Worm (Caenorhabditis elegans): ENCODE measurements around the gene cpf-2.

ce11 chrIII:13298722-13299431, 30.2 kb upstream of the cpf-2 start, which contains the start of gene pgm-2:
- TF ChIP-seq nhr-12 (tag; optimal IDR thresholded peaks at IDR 0.05), result no peak
- TF ChIP-seq pha-4 (tag; optimal IDR thresholded peaks at IDR 0.05), result no peak
- no peak for TF ChIP-seq nhr-237 (tag; optimal IDR thresholded peaks at IDR 0.05)
- TF ChIP-seq ces-1 (GFP tag; optimal IDR thresholded peaks at IDR 0.05), result no peak
- TF ChIP-seq ceh-83 (GFP tag; optimal IDR thresholded peaks at IDR 0.05), result no peak
- no peak for TF ChIP-seq drap-1 (GFP tag; optimal IDR thresholded peaks at IDR 0.05)
- TF ChIP-seq flh-1 (GFP tag; optimal IDR thresholded peaks at IDR 0.05), result no peak
- TF ChIP-seq elt-1 (tag; optimal IDR thresholded peaks at IDR 0.05; ENCODE audit: borderline replicate concordance, insufficient read depth), result peak; percentile 82
- no peak for TF ChIP-seq snpc-4 (tag; optimal IDR thresholded peaks at IDR 0.05)
- TF ChIP-seq ceh-39 (tag; optimal IDR thresholded peaks at IDR 0.05), result no peak
- no peak for TF ChIP-seq ztf-11 (tag; optimal IDR thresholded peaks at IDR 0.05)
- TF ChIP-seq mep-1 (tag; optimal IDR thresholded peaks at IDR 0.05), result no peak
- TF ChIP-seq unc-39 (tag; optimal IDR thresholded peaks at IDR 0.05), result no peak
- TF ChIP-seq lsy-2 (tag; optimal IDR thresholded peaks at IDR 0.05), result no peak
